Worm (Caenorhabditis elegans): Measurements from ENCODE around the gene rbmx-2.

- no peak for TF ChIP-seq Y22D7AL.16 (tag; optimal IDR thresholded peaks at IDR 0.05)
- no peak for TF ChIP-seq ceh-31 (tag; optimal IDR thresholded peaks at IDR 0.05)
- no peak for TF ChIP-seq ceh-22 (tag; optimal IDR thresholded peaks at IDR 0.05)
- no peak for TF ChIP-seq ceh-9 (tag; optimal IDR thresholded peaks at IDR 0.05)
- TF ChIP-seq sox-4 (tag; optimal IDR thresholded peaks at IDR 0.05): no peak
- TF ChIP-seq unc-86 (tag; optimal IDR thresholded peaks at IDR 0.05): no peak
- no peak for TF ChIP-seq nhr-11 (tag; optimal IDR thresholded peaks at IDR 0.05)
- no peak for TF ChIP-seq hlh-30 (tag; optimal IDR thresholded peaks at IDR 0.05; ENCODE audit: insufficient read depth)
- no peak for TF ChIP-seq dve-1 (tag; optimal IDR thresholded peaks at IDR 0.05)
- TF ChIP-seq unc-42 (tag; optimal IDR thresholded peaks at IDR 0.05): peak; percentile 52
- TF ChIP-seq fax-1 (tag; optimal IDR thresholded peaks at IDR 0.05): no peak
- TF ChIP-seq ref-2 (tag; optimal IDR thresholded peaks at IDR 0.05): no peak
Observed at ce11 chrII:6207252-6207651, 10.5 kb upstream of the rbmx-2 start.

Data from whole organism, late embryonic.